Worm (Caenorhabditis elegans) whole organism, L1 larva: ENCODE measurements around the gene ZC262.4.

Experiments
- C04F5.9 ChIP-seq: sonication (generic microtip); optimal IDR thresholded peaks from 2 replicates; lab custom pipeline; 2016; ENCODE audit warnings: missing genetic modification characterization, missing compliant biosample characterization
- C16A3.4 ChIP-seq: fragments of 150-350 bp; optimal IDR thresholded peaks from 2 replicates; lab custom pipeline; 2014; ENCODE audit warnings: missing biosample characterization, missing genetic modification characterization
- F16B12.6 ChIP-seq: fragments of 150-350 bp; optimal IDR thresholded peaks from 2 replicates; lab custom pipeline; 2014; ENCODE audit warnings: missing biosample characterization, missing genetic modification characterization
- Y116A8C.19 ChIP-seq: sonication (generic microtip); optimal IDR thresholded peaks from 2 replicates; lab custom pipeline; 2016; ENCODE audit warnings: missing compliant biosample characterization, missing genetic modification characterization, borderline replicate concordance
- alr-1 ChIP-seq: fragments of 200-800 bp; sonication (Bioruptor generic); optimal IDR thresholded peaks from 2 replicates; lab custom pipeline; 2018; ENCODE audit warnings: borderline replicate concordance, mild to moderate bottlenecking, missing genetic modification characterization, missing compliant biosample characterization
- ama-1 ChIP-seq: fragments of 150-350 bp; optimal IDR thresholded peaks from 2 replicates; lab custom pipeline; 2014
- ceh-8 ChIP-seq: fragments of 200-800 bp; sonication (Bioruptor generic); optimal IDR thresholded peaks from 2 replicates; lab custom pipeline; 2018; ENCODE audit warnings: mild to moderate bottlenecking, missing genetic modification characterization, moderate library complexity, missing compliant biosample characterization
- ceh-82 ChIP-seq, 3 experiments: fragments of 150-350 bp in 1 of 3; sonication (generic microtip) in 2 of 3; optimal IDR thresholded peaks; 2 replicates each; lab custom pipeline; 2014 to 2017; ENCODE audit warnings: missing biosample characterization in 3 of 3, missing genetic modification characterization in 3 of 3
- dpl-1 ChIP-seq, 3 experiments: fragments of 150-350 bp in 2 of 3; sonication (generic microtip) in 1 of 3; optimal IDR thresholded peaks; 2 replicates each; lab custom pipeline; 2014 to 2017; ENCODE audit warnings: missing biosample characterization in 3 of 3, missing genetic modification characterization in 3 of 3, missing genetic modification reagents in 3 of 3
- dsc-1 ChIP-seq: sonication (generic microtip); optimal IDR thresholded peaks from 2 replicates; lab custom pipeline; 2016; ENCODE audit warnings: mild to moderate bottlenecking, missing genetic modification characterization, missing compliant biosample characterization
- efl-1 ChIP-seq, 4 experiments: fragments of 150-350 bp; optimal IDR thresholded peaks in 3 of 4; peaks in 1 of 4; 1 replicate in 1 of 4; 2 replicates in 3 of 4; lab custom pipeline; 2014; ENCODE audit warnings: missing biosample characterization in 2 of 4, missing genetic modification characterization in 2 of 4, missing genetic modification reagents in 2 of 4
- egl-13 ChIP-seq: sonication (generic microtip); optimal IDR thresholded peaks from 2 replicates; lab custom pipeline; 2016; ENCODE audit warnings: missing genotype, missing genetic modification reagents, missing genetic modification characterization, missing compliant biosample characterization
- elt-3 ChIP-seq, 6 experiments: fragments of 150-350 bp in 1 of 6; sonication (generic microtip); optimal IDR thresholded peaks; 2 replicates each; lab custom pipeline; 2017 to 2018; ENCODE audit warnings: missing biosample characterization in 6 of 6, missing genetic modification characterization in 6 of 6, inconsistent platforms in 1 of 6
- ets-5 ChIP-seq: fragments of 200-800 bp; sonication (Bioruptor generic); IDR thresholded peaks from 2 replicates; pipeline ENCODE4 v1.3.6; 2022; ENCODE audit warnings: missing genetic modification characterization, missing compliant biosample characterization
- fkh-10 ChIP-seq: sonication (generic microtip); optimal IDR thresholded peaks from 2 replicates; lab custom pipeline; 2017; ENCODE audit warnings: missing biosample characterization, missing genetic modification reagents, missing genetic modification characterization
- fkh-4 ChIP-seq: sonication (generic microtip); optimal IDR thresholded peaks from 2 replicates; lab custom pipeline; 2016; ENCODE audit warnings: missing compliant biosample characterization, missing genetic modification characterization, borderline replicate concordance
- fkh-8 ChIP-seq: sonication (generic microtip); optimal IDR thresholded peaks from 2 replicates; lab custom pipeline; 2016; ENCODE audit warnings: mild to moderate bottlenecking, missing genetic modification characterization, missing compliant biosample characterization
- grh-1 ChIP-seq: fragments of 200-800 bp; sonication (Bioruptor generic); IDR thresholded peaks from 2 replicates; pipeline ENCODE4 v1.3.6; 2022; ENCODE audit warnings: missing genetic modification reagents, missing genetic modification characterization, missing compliant biosample characterization
- hlh-17 ChIP-seq: fragments of 200-800 bp; sonication (Bioruptor generic); optimal IDR thresholded peaks from 2 replicates; lab custom pipeline; 2018; ENCODE audit warnings: missing genetic modification characterization, mild to moderate bottlenecking, missing compliant biosample characterization, moderate library complexity, borderline replicate concordance
- hlh-4 ChIP-seq: sonication (generic microtip); optimal IDR thresholded peaks from 2 replicates; lab custom pipeline; 2016; ENCODE audit warnings: mild to moderate bottlenecking, missing genetic modification characterization, missing compliant biosample characterization
- hpl-2 ChIP-seq: fragments of 150-350 bp; optimal IDR thresholded peaks from 2 replicates; lab custom pipeline; 2014; ENCODE audit warnings: missing biosample characterization, missing genetic modification reagents, missing genetic modification characterization
- lin-14 ChIP-seq: fragments of 200-800 bp; sonication (Bioruptor generic); optimal IDR thresholded peaks from 2 replicates; lab custom pipeline; 2018; ENCODE audit warnings: mild to moderate bottlenecking, missing genetic modification characterization, moderate library complexity, missing compliant biosample characterization
- lin-15B ChIP-seq: fragments of 150-350 bp; sonication (generic microtip); optimal IDR thresholded peaks from 3 replicates; lab custom pipeline; 2014; ENCODE audit warnings: missing biosample characterization, missing genetic modification characterization
- lin-39 ChIP-seq: fragments of 150-350 bp; optimal IDR thresholded peaks from 2 replicates; lab custom pipeline; 2014; ENCODE audit warnings: missing biosample characterization, missing genetic modification reagents, missing genetic modification characterization
- lir-3 ChIP-seq: sonication (generic microtip); optimal IDR thresholded peaks from 2 replicates; lab custom pipeline; 2016; ENCODE audit warnings: mild to moderate bottlenecking, missing genetic modification characterization, moderate library complexity, missing compliant biosample characterization; ENCODE audit not compliant: poor library complexity
- lsy-2 ChIP-seq, 2 experiments: fragments of 150-350 bp; optimal IDR thresholded peaks; 2 replicates each; lab custom pipeline; 2014; ENCODE audit warnings: missing biosample characterization in 2 of 2, missing genetic modification characterization in 2 of 2
- mef-2 ChIP-seq: fragments of 150-350 bp; optimal IDR thresholded peaks from 2 replicates; lab custom pipeline; 2014; ENCODE audit warnings: missing biosample characterization, missing genetic modification characterization
- nhr-11 ChIP-seq: fragments of 150-350 bp; optimal IDR thresholded peaks from 2 replicates; lab custom pipeline; 2014; ENCODE audit warnings: missing biosample characterization, missing genetic modification characterization
- nhr-12 ChIP-seq: sonication (generic microtip); optimal IDR thresholded peaks from 2 replicates; lab custom pipeline; 2017; ENCODE audit warnings: missing biosample characterization, missing genetic modification characterization
- nhr-20 ChIP-seq: sonication (generic microtip); optimal IDR thresholded peaks from 2 replicates; lab custom pipeline; 2016; ENCODE audit warnings: mild to moderate bottlenecking, missing genetic modification characterization, missing compliant biosample characterization
- nhr-237 ChIP-seq: fragments of 150-350 bp; optimal IDR thresholded peaks from 2 replicates; lab custom pipeline; 2014; ENCODE audit warnings: missing biosample characterization, missing genetic modification characterization
- nhr-47 ChIP-seq: sonication (generic microtip); optimal IDR thresholded peaks from 2 replicates; lab custom pipeline; 2016; ENCODE audit warnings: mild to moderate bottlenecking, missing genetic modification characterization, moderate library complexity, missing compliant biosample characterization
- nhr-77 ChIP-seq: fragments of 150-350 bp; optimal IDR thresholded peaks from 2 replicates; lab custom pipeline; 2014; ENCODE audit warnings: missing biosample characterization, missing genetic modification characterization
- nhr-84 ChIP-seq: sonication (generic microtip); optimal IDR thresholded peaks from 2 replicates; lab custom pipeline; 2017; ENCODE audit warnings: missing biosample characterization, missing genetic modification characterization
- nhr-85 ChIP-seq: sonication (generic microtip); peaks from one replicate; lab custom pipeline; 2016; ENCODE audit warnings: missing genetic modification characterization, inconsistent platforms, missing compliant biosample characterization
- pag-3 ChIP-seq: sonication (generic microtip); optimal IDR thresholded peaks from 2 replicates; lab custom pipeline; 2017; ENCODE audit warnings: missing genetic modification characterization, mild to moderate bottlenecking, missing compliant biosample characterization, antibody characterized with exemption, borderline replicate concordance; ENCODE audit not compliant: insufficient read depth
- pax-3 ChIP-seq: fragments of 200-800 bp; sonication (Bioruptor generic); optimal IDR thresholded peaks from 2 replicates; lab custom pipeline; 2018; ENCODE audit warnings: mild to moderate bottlenecking, missing genetic modification characterization, moderate library complexity, missing compliant biosample characterization
- pqm-1 ChIP-seq: sonication (generic microtip); optimal IDR thresholded peaks from 3 replicates; lab custom pipeline; 2017; ENCODE audit warnings: missing biosample characterization, missing genetic modification characterization
- skn-1 ChIP-seq: fragments of 150-350 bp; optimal IDR thresholded peaks from 2 replicates; lab custom pipeline; 2014; ENCODE audit warnings: missing biosample characterization, missing genetic modification characterization
- swsn-7 ChIP-seq: sonication (generic microtip); optimal IDR thresholded peaks from 2 replicates; lab custom pipeline; 2016; ENCODE audit warnings: missing genetic modification characterization, missing compliant biosample characterization
- tbx-2 ChIP-seq: sonication (generic microtip); optimal IDR thresholded peaks from 2 replicates; lab custom pipeline; 2016; ENCODE audit warnings: missing genetic modification characterization, missing compliant biosample characterization
- tlp-1 ChIP-seq: fragments of 150-350 bp; optimal IDR thresholded peaks from 2 replicates; lab custom pipeline; 2014; ENCODE audit warnings: missing biosample characterization, missing genetic modification characterization
- unc-30 ChIP-seq: sonication (generic microtip); optimal IDR thresholded peaks from 2 replicates; lab custom pipeline; 2017; ENCODE audit warnings: missing biosample characterization, missing genetic modification characterization
- unc-86 ChIP-seq: sonication (generic microtip); optimal IDR thresholded peaks from 2 replicates; lab custom pipeline; 2016; ENCODE audit warnings: missing genetic modification characterization, missing compliant biosample characterization
- unc-98 ChIP-seq: fragments of 200-800 bp; sonication (Bioruptor generic); IDR thresholded peaks from 2 replicates; pipeline ENCODE4 v1.3.6; 2022; ENCODE audit warnings: missing genetic modification characterization, missing compliant biosample characterization
- vab-15 ChIP-seq: sonication (generic microtip); optimal IDR thresholded peaks from 2 replicates; lab custom pipeline; 2017; ENCODE audit warnings: missing genotype, mild to moderate bottlenecking, missing genetic modification characterization, missing compliant biosample characterization
- xbp-1 ChIP-seq: sonication (generic microtip); optimal IDR thresholded peaks from 2 replicates; lab custom pipeline; 2016; ENCODE audit warnings: missing genetic modification characterization, missing compliant biosample characterization
- zag-1 ChIP-seq: fragments of 150-350 bp; optimal IDR thresholded peaks from 2 replicates; lab custom pipeline; 2014; ENCODE audit warnings: missing biosample characterization, missing genetic modification characterization
- zip-4 ChIP-seq: fragments of 200-800 bp; sonication (Bioruptor generic); optimal IDR thresholded peaks from 2 replicates; lab custom pipeline; 2018; ENCODE audit warnings: mild to moderate bottlenecking, missing genetic modification characterization, moderate library complexity, missing compliant biosample characterization
- ztf-4 ChIP-seq: fragments of 150-350 bp; optimal IDR thresholded peaks from 2 replicates; lab custom pipeline; 2014; ENCODE audit warnings: missing biosample characterization, missing genetic modification characterization

The ZC262.4 gene

ce11 chrIII:8321225-8321624, 13.1 kb downstream of the ZC262.4 start:
- no peak for TF ChIP-seq egl-13 (tag; lab: Kevin White, UChicago)
- peak; percentile 57 for TF ChIP-seq lin-14 (GFP tag; lab: Kevin White, UChicago)
- TF ChIP-seq ets-5 (GFP tag; lab: Robert Waterston, UW), result no peak
- no peak for TF ChIP-seq nhr-11 (tag; lab: Kevin White, UChicago)
- no peak for TF ChIP-seq elt-3 (tag; optimal IDR thresholded peaks at IDR 0.05; lab: Kevin White, UChicago)
- no peak for TF ChIP-seq swsn-7 (tag; lab: Kevin White, UChicago)
- TF ChIP-seq hpl-2 (GFP tag; lab: Kevin White, UChicago), result no peak
- no peak for TF ChIP-seq vab-15
- no peak for TF ChIP-seq unc-30 (tag; lab: Kevin White, UChicago)
- TF ChIP-seq pag-3 (tag; lab: Kevin White, UChicago), result no peak
- TF ChIP-seq dsc-1 (tag; lab: Kevin White, UChicago), result peak; percentile 49
- no peak for TF ChIP-seq ceh-8
- no peak for TF ChIP-seq lin-15B (tag; lab: Kevin White, UChicago)
- no peak for TF ChIP-seq fkh-4 (tag; lab: Kevin White, UChicago)
- no peak for TF ChIP-seq xbp-1
- TF ChIP-seq zag-1 (tag; lab: Kevin White, UChicago), result no peak
- TF ChIP-seq unc-86 (tag; lab: Kevin White, UChicago), result no peak
- peak in 1 of 3 experiments; percentile 18 for TF ChIP-seq dpl-1 (GFP tag; optimal IDR thresholded peaks at IDR 0.05; lab: Kevin White, UChicago)
- no peak for TF ChIP-seq fkh-10 (GFP tag; lab: Kevin White, UChicago)
- peak in 1 of 2 experiments; percentile 14 for TF ChIP-seq lsy-2 (tag; optimal IDR thresholded peaks at IDR 0.05; lab: Kevin White, UChicago)
- TF ChIP-seq nhr-77, result no peak
- no peak for TF ChIP-seq skn-1 (tag; lab: Kevin White, UChicago)
- no peak for TF ChIP-seq tlp-1 (tag; lab: Kevin White, UChicago)
- no peak for TF ChIP-seq nhr-84 (tag; lab: Kevin White, UChicago)
- TF ChIP-seq nhr-237 (tag; lab: Kevin White, UChicago), result no peak
- TF ChIP-seq ama-1, result no peak
- TF ChIP-seq ceh-82 (tag; optimal IDR thresholded peaks at IDR 0.05; lab: Kevin White, UChicago), result no peak
- no peak for TF ChIP-seq lir-3 (tag; lab: Kevin White, UChicago)
- no peak for TF ChIP-seq lin-39 (tag; lab: Kevin White, UChicago)
- TF ChIP-seq tbx-2 (tag; lab: Kevin White, UChicago), result no peak
- peak; percentile 36 for TF ChIP-seq fkh-8 (tag; lab: Kevin White, UChicago)
- no peak for TF ChIP-seq unc-98 (GFP tag; lab: Robert Waterston, UW)

DNA sequence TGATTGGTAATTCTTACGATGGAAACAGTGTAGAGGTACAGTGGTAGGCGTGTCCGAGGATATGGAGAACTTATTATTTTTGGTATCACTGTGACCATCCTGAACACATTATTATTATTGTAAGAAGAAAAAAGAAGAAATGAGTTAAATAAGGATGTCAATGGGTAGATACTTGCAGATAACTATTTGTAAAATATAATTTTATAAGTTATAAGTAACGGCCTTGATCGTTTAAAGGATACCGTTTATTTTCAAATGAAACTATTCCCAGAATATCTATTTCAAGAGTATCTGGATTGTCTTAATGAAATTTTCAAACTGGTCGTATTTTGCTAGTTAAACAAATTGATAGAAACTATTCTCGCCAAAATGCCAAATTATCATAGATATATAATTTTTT, 14.1 kb downstream of the ZC262.4 start, which contains the start of gene F10E9.10:
F10E9.10 (minus strand) TSS at position 101 of the 400 bp plus-strand sequence.
- TF ChIP-seq xbp-1 (no peak), unc-30 (tag; lab: Kevin White, UChicago) (no peak), nhr-20 (no peak), ztf-4 (tag; lab: Kevin White, UChicago) (no peak), fkh-4 (tag; lab: Kevin White, UChicago) (no peak), lin-39 (tag; lab: Kevin White, UChicago) (no peak), C04F5.9 (no peak), nhr-12 (no peak), nhr-47 (tag; lab: Kevin White, UChicago) (no peak), mef-2 (no peak), hlh-4 (no peak), nhr-84 (tag; lab: Kevin White, UChicago) (no peak)

ce11 chrIII:8319100-8319499, 15.2 kb downstream of the ZC262.4 start, which contains the start of gene F10E9.11:
F10E9.11 (minus strand) TSS chrIII:8319260.
- peak; percentile 96 for TF ChIP-seq nhr-85 (tag; lab: Kevin White, UChicago)
- TF ChIP-seq pqm-1 (tag; lab: Kevin White, UChicago), result no peak
- no peak for TF ChIP-seq hlh-17 (GFP tag; lab: Kevin White, UChicago)
- peak; percentile 48 for TF ChIP-seq zip-4 (GFP tag; lab: Kevin White, UChicago)
- TF ChIP-seq nhr-20, result peak; percentile 86
- TF ChIP-seq pax-3, result peak; percentile 88
- peak; percentile 49 for TF ChIP-seq lin-39 (tag; lab: Kevin White, UChicago)
- TF ChIP-seq Y116A8C.19 (tag; lab: Kevin White, UChicago), result peak; percentile 57
- TF ChIP-seq ama-1, result peak; percentile 62
- TF ChIP-seq alr-1 (tag; lab: Kevin White, UChicago), result no peak
- TF ChIP-seq F16B12.6 (tag; lab: Kevin White, UChicago), result peak; percentile 67
- peak; percentile 81 for TF ChIP-seq C16A3.4 (tag; lab: Kevin White, UChicago)
- peak; percentile 82 for TF ChIP-seq egl-13 (tag; lab: Kevin White, UChicago)
- peak; percentile 97 to 99 for TF ChIP-seq efl-1 (optimal IDR thresholded peaks at IDR 0.05; lab: Kevin White, UChicago)
- peak; percentile 96 to 99 for TF ChIP-seq efl-1 (GFP tag; optimal IDR thresholded peaks at IDR 0.05 in 1 of 2; lab: Kevin White, UChicago)
- TF ChIP-seq lir-3 (tag; lab: Kevin White, UChicago), result peak; percentile 96
- no peak; the same call in 1 of the 2 replicates for TF ChIP-seq grh-1
